Worm (Caenorhabditis elegans) whole organism, late embryonic: ENCODE measurements around the gene C07B5.4.

ENCODE experiments used
- C08G9.2 ChIP-seq: sonication (generic microtip); optimal IDR thresholded peaks from 2 replicates; lab custom pipeline; 2016; ENCODE audit warnings: mild to moderate bottlenecking, missing genetic modification characterization, moderate library complexity, missing compliant biosample characterization
- ceh-19 ChIP-seq: fragments of 200-800 bp; sonication (Bioruptor generic); optimal IDR thresholded peaks from 2 replicates; lab custom pipeline; 2018; ENCODE audit warnings: mild to moderate bottlenecking, missing genetic modification characterization, missing compliant biosample characterization
- ceh-2 ChIP-seq: sonication (generic microtip); optimal IDR thresholded peaks from 2 replicates; lab custom pipeline; 2016; ENCODE audit warnings: missing genotype, missing genetic modification characterization, missing compliant biosample characterization
- ceh-30 ChIP-seq: fragments of 150-350 bp; optimal IDR thresholded peaks from 2 replicates; lab custom pipeline; 2014; ENCODE audit warnings: missing biosample characterization, missing genetic modification characterization
- ceh-31 ChIP-seq: sonication (generic microtip); optimal IDR thresholded peaks from 2 replicates; lab custom pipeline; 2016; ENCODE audit warnings: missing genetic modification characterization, missing compliant biosample characterization
- ceh-34 ChIP-seq: sonication (generic microtip); optimal IDR thresholded peaks from 2 replicates; lab custom pipeline; 2016; ENCODE audit warnings: mild to moderate bottlenecking, missing genetic modification characterization, missing compliant biosample characterization
- ceh-45 ChIP-seq: fragments of 200-800 bp; sonication (Bioruptor generic); IDR thresholded peaks from 2 replicates; pipeline ENCODE4 v1.3.6; 2022; ENCODE audit warnings: missing genetic modification reagents, missing genetic modification characterization, missing compliant biosample characterization
- ceh-48 ChIP-seq: sonication (generic microtip); optimal IDR thresholded peaks from 2 replicates; lab custom pipeline; 2016; ENCODE audit warnings: missing genetic modification characterization, inconsistent platforms, missing compliant biosample characterization
- che-1 ChIP-seq: sonication (generic microtip); optimal IDR thresholded peaks from 2 replicates; lab custom pipeline; 2016; ENCODE audit warnings: mild to moderate bottlenecking, missing genetic modification characterization, missing compliant biosample characterization
- dve-1 ChIP-seq: sonication (generic microtip); optimal IDR thresholded peaks from 2 replicates; lab custom pipeline; 2017; ENCODE audit warnings: antibody characterized with exemption, mild to moderate bottlenecking, missing genetic modification characterization, missing compliant biosample characterization
- fkh-6 ChIP-seq: sonication (generic microtip); optimal IDR thresholded peaks from 2 replicates; lab custom pipeline; 2016; ENCODE audit warnings: missing genetic modification characterization, missing compliant biosample characterization
- hlh-13 ChIP-seq: fragments of 200-800 bp; sonication (Bioruptor generic); optimal IDR thresholded peaks from 2 replicates; lab custom pipeline; 2018; ENCODE audit warnings: mild to moderate bottlenecking, missing genetic modification characterization, missing compliant biosample characterization
- hlh-30 ChIP-seq: sonication (generic microtip); optimal IDR thresholded peaks from 2 replicates; lab custom pipeline; 2017; ENCODE audit warnings: antibody characterized with exemption, missing genetic modification characterization, missing compliant biosample characterization; ENCODE audit not compliant: insufficient read depth
- hlh-8 ChIP-seq: sonication (generic microtip); optimal IDR thresholded peaks from 2 replicates; lab custom pipeline; 2016; ENCODE audit warnings: missing genotype, missing genetic modification characterization, missing compliant biosample characterization
- lim-6 ChIP-seq: sonication (generic microtip); optimal IDR thresholded peaks from 2 replicates; lab custom pipeline; 2016; ENCODE audit warnings: missing genetic modification characterization, missing compliant biosample characterization
- nfya-1 ChIP-seq: sonication (generic microtip); optimal IDR thresholded peaks from 2 replicates; lab custom pipeline; 2017; ENCODE audit warnings: missing genetic modification characterization, mild to moderate bottlenecking, missing compliant biosample characterization, antibody characterized with exemption, moderate library complexity
- npax-4 ChIP-seq: sonication (generic microtip); optimal IDR thresholded peaks from 2 replicates; lab custom pipeline; 2016; ENCODE audit warnings: missing genetic modification characterization, missing compliant biosample characterization
- odd-2 ChIP-seq: sonication (generic microtip); optimal IDR thresholded peaks from 2 replicates; lab custom pipeline; 2017; ENCODE audit warnings: antibody characterized with exemption, mild to moderate bottlenecking, missing genetic modification characterization, missing compliant biosample characterization
- pag-3 ChIP-seq: sonication (generic microtip); optimal IDR thresholded peaks from 2 replicates; lab custom pipeline; 2016; ENCODE audit warnings: missing compliant biosample characterization, missing genetic modification characterization, borderline replicate concordance
- pat-9 ChIP-seq: fragments of 200-800 bp; sonication (Bioruptor generic); optimal IDR thresholded peaks from 2 replicates; lab custom pipeline; 2018; ENCODE audit warnings: mild to moderate bottlenecking, missing genetic modification characterization, moderate library complexity, missing compliant biosample characterization
- pha-2 ChIP-seq: sonication (generic microtip); optimal IDR thresholded peaks from 2 replicates; lab custom pipeline; 2017; ENCODE audit warnings: mild to moderate bottlenecking, missing genetic modification characterization, missing compliant biosample characterization
- pros-1 ChIP-seq: fragments of 150-350 bp; optimal IDR thresholded peaks from 2 replicates; lab custom pipeline; 2014; ENCODE audit warnings: missing biosample characterization, missing genetic modification reagents, missing genetic modification characterization
- rnt-1 ChIP-seq: sonication (generic microtip); optimal IDR thresholded peaks from 2 replicates; lab custom pipeline; 2016; ENCODE audit warnings: missing genetic modification characterization, missing compliant biosample characterization
- sdc-2 ChIP-seq: sonication (generic microtip); optimal IDR thresholded peaks from 2 replicates; lab custom pipeline; 2016; ENCODE audit warnings: missing genotype, missing genetic modification characterization, missing compliant biosample characterization
- sox-4 ChIP-seq: sonication (generic microtip); optimal IDR thresholded peaks from 2 replicates; lab custom pipeline; 2017; ENCODE audit warnings: mild to moderate bottlenecking, missing genetic modification characterization, inconsistent platforms, missing compliant biosample characterization
- tbx-2 ChIP-seq: sonication (generic microtip); optimal IDR thresholded peaks from 2 replicates; lab custom pipeline; 2016; ENCODE audit warnings: missing genetic modification characterization, missing compliant biosample characterization
- unc-42 ChIP-seq: sonication (generic microtip); optimal IDR thresholded peaks from 2 replicates; lab custom pipeline; 2016; ENCODE audit warnings: missing genotype, missing genetic modification characterization, missing compliant biosample characterization
- unc-55 ChIP-seq: sonication (generic microtip); optimal IDR thresholded peaks from 2 replicates; lab custom pipeline; 2017; ENCODE audit warnings: missing biosample characterization, missing genetic modification reagents, missing genetic modification characterization
- unc-86 ChIP-seq: sonication (generic microtip); optimal IDR thresholded peaks from 2 replicates; lab custom pipeline; 2016; ENCODE audit warnings: missing genetic modification characterization, missing compliant biosample characterization

The C07B5.4 gene

DNA sequence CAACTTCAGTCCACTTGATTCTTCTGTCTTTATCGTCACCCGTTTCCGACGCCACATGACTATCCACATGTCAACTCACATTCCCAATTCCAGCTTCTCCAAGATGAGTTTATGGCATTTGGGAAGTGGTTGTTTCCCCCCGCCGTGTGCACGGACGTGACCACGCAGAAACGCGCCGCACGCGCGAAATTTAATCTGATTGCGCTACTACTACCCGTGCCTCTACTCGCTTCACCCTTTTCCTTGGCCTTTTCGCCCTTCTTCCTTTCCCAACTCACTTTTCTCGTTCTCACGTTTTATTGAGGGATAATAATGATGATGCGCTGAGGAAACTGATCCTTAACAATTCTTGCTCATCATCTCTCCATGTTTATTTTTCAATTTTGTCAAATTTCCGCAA lies 23.1 kb upstream of the C07B5.4 start:
- no peak for TF ChIP-seq ceh-2
- no peak for TF ChIP-seq hlh-30 (tag; lab: Kevin White, UChicago)
- TF ChIP-seq ceh-45 (GFP tag; lab: Robert Waterston, UW): 0 out of 2 replicates have a peak, but pooled peaks have one; percentile 39
- TF ChIP-seq unc-42 (tag; lab: Kevin White, UChicago): peak; percentile 96
- TF ChIP-seq pag-3: no peak
- peak; percentile 24 for TF ChIP-seq fkh-6 (tag; lab: Kevin White, UChicago)
- peak; percentile 37 for TF ChIP-seq ceh-34 (tag; lab: Kevin White, UChicago)
- TF ChIP-seq ceh-31: peak; percentile 20
- TF ChIP-seq sdc-2 (tag; lab: Kevin White, UChicago): peak; percentile 3
- TF ChIP-seq npax-4: no peak

ce11 chrX:9508426-9509010 lies 20.9 kb upstream of the C07B5.4 start:
- TF ChIP-seq C08G9.2: no peak
- TF ChIP-seq unc-86 (tag; lab: Kevin White, UChicago): no peak
- TF ChIP-seq nfya-1 (tag; lab: Kevin White, UChicago): no peak
- no peak for TF ChIP-seq rnt-1
- no peak for TF ChIP-seq fkh-6 (tag; lab: Kevin White, UChicago)
- TF ChIP-seq ceh-19 (GFP tag; lab: Kevin White, UChicago): no peak
- TF ChIP-seq lim-6: no peak

DNA sequence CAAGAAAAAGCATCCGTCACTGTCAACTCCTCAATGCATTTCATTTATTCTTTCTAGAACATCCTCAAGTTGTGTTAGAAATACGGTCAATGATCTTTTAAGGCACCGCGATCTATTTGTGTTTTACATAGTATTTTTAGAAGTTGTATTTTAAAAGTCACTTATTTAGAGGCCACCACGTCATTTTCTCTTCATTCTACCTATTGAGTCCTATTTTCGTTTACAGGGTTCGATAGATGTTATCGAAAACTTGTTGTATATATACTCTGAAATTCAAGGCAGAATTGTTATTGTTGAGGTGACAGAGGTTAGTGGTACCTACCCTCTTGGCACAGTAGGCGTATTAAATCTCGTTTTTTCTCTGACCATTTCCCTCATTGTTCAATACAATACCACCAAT lies 19.9 kb upstream of the C07B5.4 start:
- TF ChIP-seq ceh-48 (tag; lab: Kevin White, UChicago): no peak
- no peak for TF ChIP-seq sox-4 (tag; lab: Kevin White, UChicago)
- TF ChIP-seq hlh-13: no peak
- TF ChIP-seq tbx-2 (tag; lab: Kevin White, UChicago): no peak
- TF ChIP-seq unc-55 (GFP tag; lab: Kevin White, UChicago): no peak
- no peak for TF ChIP-seq ceh-34 (tag; lab: Kevin White, UChicago)
- TF ChIP-seq ceh-30 (tag; lab: Kevin White, UChicago): no peak
- no peak for TF ChIP-seq dve-1 (tag; lab: Kevin White, UChicago)
- TF ChIP-seq odd-2 (tag; lab: Kevin White, UChicago): no peak

DNA sequence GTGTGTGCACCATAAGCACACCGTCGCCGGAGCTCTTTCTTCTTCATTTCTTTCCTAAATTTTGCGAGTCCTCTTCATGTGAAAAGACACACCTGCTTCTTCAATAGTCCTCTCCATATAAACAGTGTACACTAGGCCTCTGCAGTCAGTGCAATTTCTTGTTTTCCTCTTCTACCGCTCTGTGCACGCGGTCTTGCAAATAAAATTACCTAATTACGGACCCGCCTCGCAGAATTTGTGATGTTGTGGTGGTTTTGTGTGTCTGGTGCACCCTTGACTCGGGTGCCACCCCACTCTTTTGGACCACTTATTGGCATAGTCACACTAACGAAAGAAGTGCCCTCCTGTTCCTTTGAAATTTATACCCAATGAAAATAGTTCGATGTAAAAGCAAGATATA lies 19.5 kb upstream of the C07B5.4 start:
- TF ChIP-seq sox-4 (tag; lab: Kevin White, UChicago) (no peak), unc-42 (tag; lab: Kevin White, UChicago) (peak; percentile 97), ceh-31 (peak; percentile 56), pat-9 (tag; lab: Kevin White, UChicago) (no peak), pha-2 (tag; lab: Kevin White, UChicago) (no peak)

DNA sequence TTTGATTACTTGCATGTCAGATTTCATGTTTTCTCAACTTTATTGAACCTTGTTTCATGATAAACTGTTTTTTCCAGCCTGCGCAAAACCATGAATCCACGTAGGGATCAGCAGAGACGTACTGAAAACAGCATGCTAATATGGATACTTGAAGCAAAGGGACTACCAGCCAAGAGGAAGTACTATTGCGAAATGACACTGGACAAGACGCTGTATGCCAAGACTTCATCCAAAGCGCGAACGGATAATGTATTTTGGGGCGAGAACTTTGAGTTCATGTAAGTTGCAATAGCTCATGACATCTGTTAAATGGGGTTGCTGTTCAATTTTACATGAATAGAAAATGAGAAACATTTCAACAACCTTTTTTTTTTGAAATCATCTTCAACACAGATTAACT lies 19.0 kb upstream of the C07B5.4 start:
- TF ChIP-seq ceh-19 (GFP tag; lab: Kevin White, UChicago) (no peak), C08G9.2 (no peak), nfya-1 (tag; lab: Kevin White, UChicago) (no peak), hlh-8 (tag; lab: Kevin White, UChicago) (no peak), ceh-30 (tag; lab: Kevin White, UChicago) (no peak), pag-3 (no peak), che-1 (tag; lab: Kevin White, UChicago) (no peak), pat-9 (tag; lab: Kevin White, UChicago) (no peak), unc-55 (GFP tag; lab: Kevin White, UChicago) (no peak)

DNA sequence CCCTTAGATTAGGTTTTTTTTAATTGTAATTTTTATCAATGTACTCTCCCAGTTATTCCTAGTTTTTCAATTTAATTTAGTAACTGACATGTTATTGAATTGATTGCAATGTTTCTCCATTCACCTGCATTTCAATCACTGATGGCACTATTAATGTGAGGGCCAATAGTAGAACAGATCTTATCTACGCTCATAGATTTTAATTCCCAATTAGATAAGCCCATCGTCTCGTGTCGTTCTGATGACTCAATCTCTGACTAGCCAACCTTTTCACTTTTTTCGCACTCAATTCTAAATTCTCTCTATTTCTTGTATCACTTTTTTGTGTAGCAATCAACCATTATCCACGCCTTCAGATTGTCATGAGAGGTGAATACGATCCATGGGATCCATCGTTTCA lies 17.0 kb upstream of the C07B5.4 start:
- TF ChIP-seq pros-1 (tag; lab: Kevin White, UChicago) (no peak), npax-4 (no peak)
